Fruit fly (Drosophila melanogaster): ENCODE data around the gene CG15317.

CG15317 gene

dm6 chrX:9587881-9588280 lies 31.5 kb upstream of the CG15317 start (continued):
- TF ChIP-seq Meics (GFP tag; optimal IDR thresholded peaks at IDR 0.05) (peak; percentile 41), CG6854 (GFP tag; optimal IDR thresholded peaks at IDR 0.05) (no peak), pan (optimal IDR thresholded peaks at IDR 0.05) (no peak), pan (GFP tag; optimal IDR thresholded peaks at IDR 0.05 in 1 of 2, IDR thresholded peaks at IDR 0.05 in 1 of 2) (peak in 1 of 2 experiments; percentile 32), gsb-n (tag; optimal IDR thresholded peaks at IDR 0.05) (no peak), Ravus (GFP tag; IDR thresholded peaks at IDR 0.05) (no peak), bsh (GFP tag; optimal IDR thresholded peaks at IDR 0.05) (no peak), sd (tag; optimal IDR thresholded peaks at IDR 0.05) (peak; percentile 36), CG15269 (tag; optimal IDR thresholded peaks at IDR 0.05) (peak; percentile 39), CG7745 (tag; optimal IDR thresholded peaks at IDR 0.05) (no peak), CG7928 (GFP tag; optimal IDR thresholded peaks at IDR 0.05) (no peak), lmd (GFP tag; IDR thresholded peaks at IDR 0.05) (peak; percentile 52; the same call in 1 of the 2 replicates), bab2 (GFP tag; optimal IDR thresholded peaks at IDR 0.05) (peak; percentile 32), unpg (GFP tag; optimal IDR thresholded peaks at IDR 0.05) (peak; percentile 4), NfI (GFP tag; optimal IDR thresholded peaks at IDR 0.05) (peak; percentile 22), E2f1 (GFP tag; IDR thresholded peaks at IDR 0.05) (peak; percentile 46; the same call in 1 of the 2 replicates), Vsx1 (GFP tag; optimal IDR thresholded peaks at IDR 0.05) (peak; percentile 7), cas (GFP tag; IDR thresholded peaks at IDR 0.05) (no peak), CrebB (tag; optimal IDR thresholded peaks at IDR 0.05) (no peak), ara (GFP tag; IDR thresholded peaks at IDR 0.05) (no peak), dmrt99B (tag; optimal IDR thresholded peaks at IDR 0.05) (peak; percentile 13), Gug (GFP tag; IDR thresholded peaks at IDR 0.05) (peak; percentile 35; the same call in 1 of the 4 replicates), CG8478 (optimal IDR thresholded peaks at IDR 0.05) (no peak), Adf1 (GFP tag; IDR thresholded peaks at IDR 0.05) (no peak), her (GFP tag; optimal IDR thresholded peaks at IDR 0.05) (no peak), caup (GFP tag; optimal IDR thresholded peaks at IDR 0.05; ENCODE audit: severe bottlenecking) (no peak), CG2129 (GFP tag; IDR thresholded peaks at IDR 0.05; ENCODE audit: partially characterized antibody) (no peak), lilli (GFP tag; optimal IDR thresholded peaks at IDR 0.05) (peak; percentile 38), CG8290 (GFP tag; optimal IDR thresholded peaks at IDR 0.05) (no peak), CG8290 (tag; optimal IDR thresholded peaks at IDR 0.05) (peak in 1 of 2 experiments; percentile 7), Oli (tag; optimal IDR thresholded peaks at IDR 0.05) (peak; percentile 16), CG1024 (GFP tag; IDR thresholded peaks at IDR 0.05) (no peak), CG8281 (tag; optimal IDR thresholded peaks at IDR 0.05) (no peak), dpn (GFP tag; optimal IDR thresholded peaks at IDR 0.05) (peak; percentile 7), CG6654 (GFP tag; optimal IDR thresholded peaks at IDR 0.05) (no peak), gcm2 (GFP tag; optimal IDR thresholded peaks at IDR 0.05) (no peak), slbo (GFP tag; IDR thresholded peaks at IDR 0.05) (peak; percentile 66), Xbp1 (GFP tag; optimal IDR thresholded peaks at IDR 0.05) (peak; percentile 13), CG10274 (GFP tag; optimal IDR thresholded peaks at IDR 0.05) (peak; percentile 90), CG11504 (tag; optimal IDR thresholded peaks at IDR 0.05) (peak; percentile 33), sug (tag; optimal IDR thresholded peaks at IDR 0.05) (peak; percentile 25), Dp (GFP tag; optimal IDR thresholded peaks at IDR 0.05) (no peak), cwo (GFP tag; optimal IDR thresholded peaks at IDR 0.05) (peak; percentile 7), CG12769 (tag; optimal IDR thresholded peaks at IDR 0.05) (peak; percentile 14), Mrtf (GFP tag; IDR thresholded peaks at IDR 0.05) (no peak), cg (GFP tag; optimal IDR thresholded peaks at IDR 0.05) (peak; percentile 15), CG14441 (GFP tag; IDR thresholded peaks at IDR 0.05) (peak; percentile 34; the same call in 1 of the 2 replicates), abd-A (tag; optimal IDR thresholded peaks at IDR 0.05) (peak; percentile 34), Antp (GFP tag; optimal IDR thresholded peaks at IDR 0.05) (peak; percentile 7), mirr (GFP tag; optimal IDR thresholded peaks at IDR 0.05) (no peak), CG4360 (GFP tag; IDR thresholded peaks at IDR 0.05) (no peak)

Data from whole organism, embryonic.